Worm (Caenorhabditis elegans): ENCODE results near the gene ZC250.5.

- TF ChIP-seq nhr-237 (tag; optimal IDR thresholded peaks at IDR 0.05) (no peak), fos-1 (tag; optimal IDR thresholded peaks at IDR 0.05) (no peak), mdl-1 (tag; optimal IDR thresholded peaks at IDR 0.05) (peak; percentile 81), nhr-12 (tag; optimal IDR thresholded peaks at IDR 0.05) (no peak), ZK546.5 (tag; optimal IDR thresholded peaks at IDR 0.05) (no peak), ztf-11 (tag; optimal IDR thresholded peaks at IDR 0.05) (no peak), tbx-2 (tag; optimal IDR thresholded peaks at IDR 0.05) (peak; percentile 31), skn-1 (tag; optimal IDR thresholded peaks at IDR 0.05) (no peak), elt-2 (tag; optimal IDR thresholded peaks at IDR 0.05) (peak; percentile 89)
These were observed 41.8 kb upstream of the ZC250.5 start, which contains the start of gene pgph-3 for ce11 chrV:5763787-5764186.

Data from whole organism, L3 larva.